Worm (Caenorhabditis elegans) whole organism, late embryonic: Measurements from ENCODE around the gene F47B8.2.

Source experiments
- ceh-22 ChIP-seq: sonication (generic microtip); optimal IDR thresholded peaks from 2 replicates; lab custom pipeline; 2017; ENCODE audit warnings: missing biosample characterization, missing genetic modification characterization
- dmd-4 ChIP-seq: sonication (generic microtip); optimal IDR thresholded peaks from 2 replicates; lab custom pipeline; 2016; ENCODE audit warnings: borderline replicate concordance, missing genetic modification characterization, missing compliant biosample characterization
- dve-1 ChIP-seq: sonication (generic microtip); optimal IDR thresholded peaks from 2 replicates; lab custom pipeline; 2017; ENCODE audit warnings: antibody characterized with exemption, mild to moderate bottlenecking, missing genetic modification characterization, missing compliant biosample characterization
- fkh-10 ChIP-seq: fragments of 150-350 bp; optimal IDR thresholded peaks from 2 replicates; lab custom pipeline; 2014; ENCODE audit warnings: missing biosample characterization, missing genetic modification reagents, missing genetic modification characterization
- pat-9 ChIP-seq: fragments of 200-800 bp; sonication (Bioruptor generic); optimal IDR thresholded peaks from 2 replicates; lab custom pipeline; 2018; ENCODE audit warnings: mild to moderate bottlenecking, missing genetic modification characterization, moderate library complexity, missing compliant biosample characterization
- pha-4 ChIP-seq: fragments of 150-350 bp; optimal IDR thresholded peaks from 2 replicates; lab custom pipeline; 2018; ENCODE audit warnings: missing biosample characterization, missing genetic modification reagents, missing genetic modification characterization
- pqm-1 ChIP-seq: sonication (generic microtip); optimal IDR thresholded peaks from 2 replicates; lab custom pipeline; 2016; ENCODE audit warnings: missing genetic modification characterization, missing compliant biosample characterization
- ref-2 ChIP-seq: sonication (generic microtip); optimal IDR thresholded peaks from 2 replicates; lab custom pipeline; 2016; ENCODE audit warnings: missing genetic modification characterization, missing compliant biosample characterization
- rnt-1 ChIP-seq: sonication (generic microtip); optimal IDR thresholded peaks from 2 replicates; lab custom pipeline; 2016; ENCODE audit warnings: missing genetic modification characterization, missing compliant biosample characterization
- sox-4 ChIP-seq: sonication (generic microtip); optimal IDR thresholded peaks from 2 replicates; lab custom pipeline; 2017; ENCODE audit warnings: mild to moderate bottlenecking, missing genetic modification characterization, inconsistent platforms, missing compliant biosample characterization
- tbx-2 ChIP-seq: sonication (generic microtip); optimal IDR thresholded peaks from 2 replicates; lab custom pipeline; 2016; ENCODE audit warnings: missing genetic modification characterization, missing compliant biosample characterization
- unc-3 ChIP-seq, 2 experiments: fragments of 200-800 bp in 1 of 2; sonication (Bioruptor generic) in 1 of 2; sonication (generic microtip) in 1 of 2; conservative IDR thresholded peaks in 1 of 2; optimal IDR thresholded peaks in 1 of 2; 2 replicates each; pipeline versions ENCODE4 v1.3.6 to Lab custom; 2016 to 2022; ENCODE audit warnings: missing compliant biosample characterization in 2 of 2, missing genetic modification characterization in 2 of 2, missing genetic modification reagents in 1 of 2

- no peak for TF ChIP-seq pat-9 (tag; lab: Kevin White, UChicago)
- no peak for TF ChIP-seq dve-1
- TF ChIP-seq sox-4 (tag; lab: Kevin White, UChicago): no peak
- no peak for TF ChIP-seq fkh-10 (GFP tag; lab: Kevin White, UChicago)
- no peak for TF ChIP-seq unc-3 (GFP tag; conservative IDR thresholded peaks at IDR 0.05; lab: Robert Waterston, UW)
- TF ChIP-seq unc-3 (tag; optimal IDR thresholded peaks at IDR 0.05; lab: Kevin White, UChicago): no peak
- no peak for TF ChIP-seq tbx-2 (tag; lab: Kevin White, UChicago)
- no peak for TF ChIP-seq dmd-4 (tag; lab: Kevin White, UChicago)
- TF ChIP-seq rnt-1: no peak
- no peak for TF ChIP-seq pha-4 (tag; lab: Kevin White, UChicago)
- no peak for TF ChIP-seq ceh-22 (tag; lab: Kevin White, UChicago)
- TF ChIP-seq ref-2 (tag; lab: Kevin White, UChicago): no peak
- no peak for TF ChIP-seq pqm-1 (tag; lab: Kevin White, UChicago)
Observed at ce11 chrV:14268616-14269015, 47.8 kb downstream of the F47B8.2 start, which contains the start of gene F40G12.4.
